Fruit fly (Drosophila melanogaster) whole organism, prepupa: ENCODE data around the gene CG6071.

Source experiments
- Blimp-1 ChIP-seq: fragments of 200-800 bp; sonication (Bioruptor generic); optimal IDR thresholded peaks from 3 replicates; lab custom pipeline; 2017; ENCODE audit warnings: missing biosample characterization, missing genetic modification characterization, mild to moderate bottlenecking, moderate library complexity, missing genetic modification reagents
- CG10631 ChIP-seq: fragments of 200-800 bp; sonication (Bioruptor generic); optimal IDR thresholded peaks from 2 replicates; lab custom pipeline; 2016; ENCODE audit warnings: missing biosample characterization, missing genetic modification characterization
- CG10669 ChIP-seq: fragments of 200-800 bp; sonication (Bioruptor generic); optimal IDR thresholded peaks from 3 replicates; lab custom pipeline; 2018; ENCODE audit warnings: missing biosample characterization, mild to moderate bottlenecking, missing genetic modification characterization, moderate library complexity
- CG1621 ChIP-seq: fragments of 200-800 bp; sonication (Bioruptor generic); optimal IDR thresholded peaks from 3 replicates; lab custom pipeline; 2018; ENCODE audit warnings: missing biosample characterization, mild to moderate bottlenecking, missing genetic modification characterization
- CG3032 ChIP-seq: fragments of 200-800 bp; optimal IDR thresholded peaks from 2 replicates; lab custom pipeline; 2019; ENCODE audit warnings: missing biosample characterization, mild to moderate bottlenecking, missing genetic modification characterization, moderate library complexity
- CG3919 ChIP-seq: fragments of 200-800 bp; sonication (Bioruptor generic); optimal IDR thresholded peaks from 3 replicates; lab custom pipeline; 2016; ENCODE audit warnings: missing biosample characterization, missing genetic modification characterization
- CG6276 ChIP-seq: fragments of 200-800 bp; sonication (Bioruptor generic); optimal IDR thresholded peaks from 2 replicates; lab custom pipeline; 2017; ENCODE audit warnings: missing biosample characterization, mild to moderate bottlenecking, missing genetic modification characterization
- CG6854 ChIP-seq: fragments of 200-800 bp; sonication (Bioruptor generic); optimal IDR thresholded peaks from 2 replicates; lab custom pipeline; 2017; ENCODE audit warnings: missing biosample characterization, mild to moderate bottlenecking, missing genetic modification characterization
- CG7368 ChIP-seq: fragments of 200-800 bp; sonication (Bioruptor generic); optimal IDR thresholded peaks from 3 replicates; lab custom pipeline; 2016; ENCODE audit warnings: missing biosample characterization, missing genetic modification characterization
- CG8319 ChIP-seq: fragments of 200-800 bp; sonication (Bioruptor generic); optimal IDR thresholded peaks from 3 replicates; lab custom pipeline; 2016; ENCODE audit warnings: missing biosample characterization, missing genetic modification characterization
- Eip75B ChIP-seq: fragments of 200-800 bp; sonication (Bioruptor generic); optimal IDR thresholded peaks from 3 replicates; lab custom pipeline; 2016; ENCODE audit warnings: missing biosample characterization, missing genetic modification characterization
- Eip93F ChIP-seq: fragments of 200-800 bp; sonication (Bioruptor generic); optimal IDR thresholded peaks from 2 replicates; lab custom pipeline; 2016; ENCODE audit warnings: missing biosample characterization, mild to moderate bottlenecking, missing genetic modification characterization
- Lpt ChIP-seq: fragments of 200-800 bp; sonication (Bioruptor generic); optimal IDR thresholded peaks from 3 replicates; lab custom pipeline; 2016; ENCODE audit warnings: missing biosample characterization, missing genetic modification characterization
- Smox ChIP-seq: fragments of 200-800 bp; sonication (Bioruptor generic); optimal IDR thresholded peaks from 3 replicates; lab custom pipeline; 2016; ENCODE audit warnings: missing biosample characterization, missing genetic modification characterization
- Sox102F ChIP-seq: fragments of 200-800 bp; sonication (Bioruptor generic); optimal IDR thresholded peaks from 2 replicates; lab custom pipeline; 2016; ENCODE audit warnings: missing biosample characterization, mild to moderate bottlenecking, missing genetic modification characterization
- Sox14 ChIP-seq: fragments of 200-800 bp; sonication (Bioruptor generic); optimal IDR thresholded peaks from 3 replicates; lab custom pipeline; 2016; ENCODE audit warnings: missing biosample characterization, missing genetic modification characterization
- Sox15 ChIP-seq: fragments of 200-800 bp; sonication (Bioruptor generic); optimal IDR thresholded peaks from 3 replicates; lab custom pipeline; 2016; ENCODE audit warnings: missing biosample characterization, missing genetic modification characterization
- acj6 ChIP-seq: fragments of 200-800 bp; sonication (Bioruptor generic); optimal IDR thresholded peaks from 3 replicates; lab custom pipeline; 2016; ENCODE audit warnings: missing biosample characterization, missing genetic modification characterization
- fd85E ChIP-seq: fragments of 200-800 bp; sonication (Bioruptor generic); optimal IDR thresholded peaks from 3 replicates; lab custom pipeline; 2016; ENCODE audit warnings: missing biosample characterization, missing genetic modification characterization
- fkh ChIP-seq: fragments of 200-800 bp; sonication (Bioruptor generic); optimal IDR thresholded peaks from 3 replicates; lab custom pipeline; 2017; ENCODE audit warnings: missing biosample characterization, mild to moderate bottlenecking, missing genetic modification characterization, moderate library complexity
- net ChIP-seq: fragments of 200-800 bp; sonication (Bioruptor generic); optimal IDR thresholded peaks from 3 replicates; lab custom pipeline; 2016; ENCODE audit warnings: missing biosample characterization, missing genetic modification characterization
- spab ChIP-seq: fragments of 200-800 bp; sonication (Bioruptor generic); optimal IDR thresholded peaks from 2 replicates; lab custom pipeline; 2017; ENCODE audit warnings: missing biosample characterization, mild to moderate bottlenecking, missing genetic modification characterization, missing genetic modification reagents
- ss ChIP-seq, 2 experiments: fragments of 200-800 bp; sonication (Bioruptor generic); optimal IDR thresholded peaks; 2 replicates in 1 of 2; 3 replicates in 1 of 2; lab custom pipeline; 2017 to 2018; ENCODE audit warnings: mild to moderate bottlenecking in 2 of 2, missing biosample characterization in 2 of 2, missing genetic modification characterization in 2 of 2, moderate library complexity in 1 of 2
- topi ChIP-seq: fragments of 200-800 bp; sonication (Bioruptor generic); optimal IDR thresholded peaks from 3 replicates; lab custom pipeline; 2016; ENCODE audit warnings: missing biosample characterization, missing genetic modification characterization
- vri ChIP-seq: fragments of 200-800 bp; sonication (Bioruptor generic); optimal IDR thresholded peaks from 3 replicates; lab custom pipeline; 2016; ENCODE audit warnings: missing biosample characterization, mild to moderate bottlenecking, missing genetic modification characterization

Gene CG6071

DNA sequence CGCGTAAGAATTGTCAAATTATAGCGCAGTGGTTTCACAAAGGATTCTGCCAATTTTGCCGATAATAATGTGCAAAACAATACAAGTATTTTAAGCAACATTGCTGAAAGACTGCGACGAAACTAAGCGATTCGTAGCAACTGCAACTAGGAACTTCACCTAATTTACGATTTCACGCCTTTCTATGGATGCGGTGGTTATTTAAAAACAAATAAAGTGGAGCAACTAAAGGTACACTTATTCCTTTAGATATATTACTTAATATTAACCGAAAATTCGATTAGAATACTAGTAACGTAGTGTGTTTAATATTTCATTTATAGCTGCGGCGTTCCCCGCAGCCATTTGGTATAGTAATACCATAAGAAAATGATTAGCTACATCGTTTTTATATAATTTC, at the start of gene CG6071:
TSS of gene CG6071 (minus strand) at position 101 of the 400 bp plus-strand sequence.
- no peak for TF ChIP-seq acj6 (GFP tag; lab: Kevin White, UChicago)

DNA sequence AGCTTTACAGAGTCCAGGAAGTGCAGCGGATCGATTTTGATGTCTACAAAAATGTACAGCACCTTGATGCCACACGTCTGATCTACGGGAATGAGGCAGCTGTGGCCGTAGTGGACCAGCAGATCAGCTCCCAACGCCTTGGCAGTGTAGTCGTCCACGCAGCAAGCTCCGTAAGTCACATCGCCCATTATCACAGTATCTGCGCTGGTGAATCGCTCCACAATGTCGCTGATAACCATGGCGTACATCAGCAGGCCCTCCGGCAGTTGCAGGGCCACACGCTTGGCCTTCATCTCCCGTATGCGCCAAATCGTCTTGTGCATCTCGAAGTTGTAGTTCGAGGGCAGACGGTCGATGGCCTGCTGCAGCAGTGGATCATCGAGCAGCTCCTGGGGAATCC, 49.2 kb upstream of the CG6071 start:
- TF ChIP-seq CG6276 = no peak
- no peak for TF ChIP-seq Eip75B (GFP tag; lab: Kevin White, UChicago)
- TF ChIP-seq CG3919 (GFP tag; lab: Kevin White, UChicago) = no peak
- no peak for TF ChIP-seq net (GFP tag; lab: Kevin White, UChicago)
- TF ChIP-seq Sox102F = no peak
- no peak for TF ChIP-seq topi (GFP tag; lab: Kevin White, UChicago)
- TF ChIP-seq ss (GFP tag; optimal IDR thresholded peaks at IDR 0.05; lab: Kevin White, UChicago) = no peak
- TF ChIP-seq CG7368 = no peak
- no peak for TF ChIP-seq CG3032
- TF ChIP-seq Eip93F (GFP tag; lab: Kevin White, UChicago) = no peak
- TF ChIP-seq fd85E (GFP tag; lab: Kevin White, UChicago) = no peak

DNA sequence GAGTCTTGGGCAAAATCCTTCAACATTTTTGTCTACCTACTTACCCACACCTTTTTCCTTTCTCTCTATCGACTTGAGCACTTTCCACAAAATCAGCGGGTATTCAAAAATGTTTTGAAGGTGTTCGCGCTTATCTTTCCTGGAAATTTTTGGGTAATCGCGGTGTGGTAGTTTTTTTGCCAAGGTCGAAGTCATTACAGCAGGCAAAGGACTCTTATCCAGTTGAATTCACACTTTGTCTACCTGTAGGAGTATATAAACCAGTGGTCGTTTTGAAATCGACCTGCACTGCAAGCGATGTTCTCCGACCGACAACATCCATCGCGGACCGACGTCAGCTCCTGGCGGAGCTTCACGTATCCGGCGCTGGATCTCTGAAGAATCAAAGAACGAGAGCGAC, 47.0 kb upstream of the CG6071 start:
- TF ChIP-seq CG8319 (GFP tag; lab: Kevin White, UChicago) (no peak), Eip75B (GFP tag; lab: Kevin White, UChicago) (no peak), Lpt (GFP tag; lab: Kevin White, UChicago) (no peak), Smox (GFP tag; lab: Kevin White, UChicago) (no peak), CG10669 (no peak), fkh (GFP tag; lab: Kevin White, UChicago) (no peak), CG1621 (no peak), CG7368 (no peak), spab (no peak), Sox14 (GFP tag; lab: Kevin White, UChicago) (no peak)

DNA sequence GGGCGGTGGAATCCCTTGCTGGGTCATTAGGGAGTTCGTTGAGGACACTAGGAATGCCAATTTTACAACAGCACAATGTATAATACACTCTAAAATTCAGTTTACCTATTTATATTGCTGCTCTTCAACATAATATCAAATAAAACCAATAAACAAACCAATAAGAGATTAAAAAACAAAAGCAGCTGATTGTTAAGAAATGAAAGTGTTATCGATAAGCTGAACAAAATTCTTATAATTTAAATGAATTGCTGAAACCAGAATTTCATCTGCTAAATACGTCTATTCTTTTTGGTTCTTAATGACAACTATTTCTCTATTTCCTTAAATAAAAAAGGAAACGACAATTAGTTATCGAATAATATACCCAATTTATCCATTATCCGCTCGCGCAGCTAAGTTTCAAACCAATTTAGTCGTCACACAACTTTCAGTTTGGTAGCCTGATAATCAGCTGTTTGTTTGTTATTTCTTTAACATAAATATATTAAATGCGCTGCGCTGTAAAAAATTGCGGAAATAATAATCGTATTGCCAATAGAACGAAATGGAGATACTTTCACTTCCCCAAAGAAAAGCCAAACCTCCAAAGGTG, 45.5 kb upstream of the CG6071 start, which contains the start of the genes Pldn and CG14135:
TSS of gene Pldn (minus strand) at position 197 of the 595 bp plus-strand sequence.
TSS of gene CG14135 (plus strand) at position 369 of the 595 bp plus-strand sequence.
- TF ChIP-seq Blimp-1 (GFP tag; lab: Kevin White, UChicago) (peak; percentile 38), CG3032 (peak; percentile 2), CG6854 (GFP tag; lab: Kevin White, UChicago) (no peak), Lpt (GFP tag; lab: Kevin White, UChicago) (no peak), fkh (GFP tag; lab: Kevin White, UChicago) (peak; percentile 62)

DNA sequence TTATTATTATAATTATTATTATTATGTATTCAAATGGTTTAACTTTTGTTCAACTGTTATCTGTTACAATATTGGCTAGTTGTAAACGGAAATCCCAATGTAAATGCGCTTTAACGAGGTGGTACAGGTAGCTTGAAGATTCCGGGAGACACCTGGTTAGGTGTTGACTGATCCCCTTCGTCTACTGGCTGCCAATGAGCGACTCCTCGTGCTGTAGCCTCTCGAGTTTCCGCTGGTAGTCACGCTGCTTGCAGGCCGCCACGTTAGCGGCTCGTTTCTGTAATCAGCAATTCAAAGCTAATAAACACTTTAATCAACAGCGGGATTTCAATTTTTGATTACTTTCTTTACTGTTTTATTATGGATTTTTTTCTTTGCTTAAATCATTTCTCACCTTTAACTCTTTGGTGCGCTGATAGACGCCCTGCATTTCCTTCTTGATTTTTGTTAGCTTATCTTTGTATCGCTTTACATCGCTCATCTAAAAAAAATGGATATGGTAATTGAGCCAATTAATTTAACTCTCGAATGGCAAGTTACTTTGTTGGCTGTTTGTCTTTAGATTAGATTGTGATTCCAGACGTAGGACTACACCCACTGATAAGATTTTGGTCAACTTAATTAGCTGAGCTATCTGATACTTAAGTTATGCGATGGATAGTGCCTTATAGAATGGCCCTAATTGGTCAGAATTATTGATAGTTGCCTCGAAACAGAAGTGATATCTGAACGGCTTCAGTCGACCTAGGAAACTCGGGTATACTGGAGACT, 44.2 kb upstream of the CG6071 start:
- TF ChIP-seq fkh (GFP tag; lab: Kevin White, UChicago) (peak; percentile 22), Sox15 (GFP tag; lab: Kevin White, UChicago) (no peak)

DNA sequence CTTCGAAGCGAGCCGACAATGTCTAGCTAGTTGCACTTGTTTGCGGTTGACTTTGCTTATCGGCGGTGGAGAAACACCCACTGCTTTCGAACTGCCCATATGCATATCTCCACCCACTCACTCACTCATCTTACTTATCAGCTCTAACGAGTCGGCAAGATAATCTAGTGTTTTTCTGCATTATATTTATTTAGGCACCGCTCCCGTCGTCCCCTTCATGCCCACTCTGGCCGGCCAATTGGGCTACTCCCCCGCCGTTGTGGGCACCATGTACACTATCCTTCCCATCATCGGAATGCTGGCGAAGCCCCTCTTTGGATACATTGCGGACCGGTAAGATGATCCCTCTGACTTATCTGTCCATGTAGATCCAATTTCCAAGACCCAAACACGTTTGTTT, 40.0 kb upstream of the CG6071 start:
- TF ChIP-seq fkh (GFP tag; lab: Kevin White, UChicago) (peak; percentile 80), Eip93F (GFP tag; lab: Kevin White, UChicago) (no peak)

DNA sequence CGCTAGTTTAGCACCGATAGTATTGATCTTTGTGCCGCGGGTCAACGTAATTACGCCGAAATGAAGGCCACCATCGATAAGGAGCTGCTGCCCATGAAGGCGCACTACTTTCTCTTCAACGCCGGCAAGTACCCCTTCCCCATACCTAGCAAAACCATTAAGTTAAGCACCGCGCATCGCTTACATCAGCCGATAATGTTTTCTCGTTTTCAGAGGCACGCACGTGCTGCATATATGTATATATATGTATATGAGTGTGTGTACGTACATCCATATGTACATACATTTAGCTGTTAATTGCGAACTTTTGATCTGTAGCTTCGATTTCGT, 38.7 kb upstream of the CG6071 start:
- TF ChIP-seq CG10631 (GFP tag; lab: Kevin White, UChicago) = no peak
- TF ChIP-seq vri (GFP tag; lab: Kevin White, UChicago) = peak; percentile 22
